Worm (Caenorhabditis elegans): ENCODE data around the gene spc-1.

ce11 chrX:3159542-3159941, 32.7 kb upstream of the spc-1 start, which contains the start of gene gcc-1:
- TF ChIP-seq ztf-23 (GFP tag; IDR thresholded peaks at IDR 0.05), result no peak
- TF ChIP-seq T22C8.4 (GFP tag; IDR thresholded peaks at IDR 0.05), result 0 out of 2 replicates have a peak, but pooled peaks have one; percentile 27
- TF ChIP-seq tab-1 (GFP tag; IDR thresholded peaks at IDR 0.05), result no peak
- TF ChIP-seq klf-2 (GFP tag; conservative IDR thresholded peaks at IDR 0.05), result no peak
